Worm (Caenorhabditis elegans) whole organism, L1 larva: ENCODE measurements around the gene fbxa-215.

ENCODE experiments used
- C34B4.2 ChIP-seq: sonication (generic microtip); optimal IDR thresholded peaks from 2 replicates; lab custom pipeline; 2017; ENCODE audit warnings: mild to moderate bottlenecking, missing genetic modification characterization, missing compliant biosample characterization
- ceh-8 ChIP-seq: fragments of 200-800 bp; sonication (Bioruptor generic); optimal IDR thresholded peaks from 2 replicates; lab custom pipeline; 2018; ENCODE audit warnings: mild to moderate bottlenecking, missing genetic modification characterization, moderate library complexity, missing compliant biosample characterization
- ceh-88 ChIP-seq: fragments of 200-800 bp; sonication (Bioruptor generic); IDR thresholded peaks from 2 replicates; pipeline ENCODE4 v1.3.6; 2022; ENCODE audit warnings: missing genetic modification characterization, missing compliant biosample characterization
- ceh-90 ChIP-seq: sonication (generic microtip); optimal IDR thresholded peaks from 2 replicates; lab custom pipeline; 2016; ENCODE audit warnings: missing genetic modification characterization, missing compliant biosample characterization
- dpl-1 ChIP-seq, 3 experiments: fragments of 150-350 bp in 2 of 3; sonication (generic microtip) in 1 of 3; optimal IDR thresholded peaks; 2 replicates each; lab custom pipeline; 2014 to 2017; ENCODE audit warnings: missing biosample characterization in 3 of 3, missing genetic modification characterization in 3 of 3, missing genetic modification reagents in 3 of 3
- efl-3 ChIP-seq: fragments of 200-800 bp; sonication (Bioruptor generic); optimal IDR thresholded peaks from 2 replicates; lab custom pipeline; 2018; ENCODE audit warnings: mild to moderate bottlenecking, missing genetic modification characterization, missing compliant biosample characterization
- elt-2 ChIP-seq: sonication (generic microtip); optimal IDR thresholded peaks from 2 replicates; lab custom pipeline; 2016; ENCODE audit warnings: missing genetic modification characterization, mild to moderate bottlenecking, inconsistent platforms, missing compliant biosample characterization, missing genetic modification reagents
- ets-5 ChIP-seq: fragments of 200-800 bp; sonication (Bioruptor generic); IDR thresholded peaks from 2 replicates; pipeline ENCODE4 v1.3.6; 2022; ENCODE audit warnings: missing genetic modification characterization, missing compliant biosample characterization
- grh-1 ChIP-seq: fragments of 200-800 bp; sonication (Bioruptor generic); IDR thresholded peaks from 2 replicates; pipeline ENCODE4 v1.3.6; 2022; ENCODE audit warnings: missing genetic modification reagents, missing genetic modification characterization, missing compliant biosample characterization
- hpl-2 ChIP-seq: fragments of 150-350 bp; optimal IDR thresholded peaks from 2 replicates; lab custom pipeline; 2014; ENCODE audit warnings: missing biosample characterization, missing genetic modification reagents, missing genetic modification characterization
- lin-15B ChIP-seq: fragments of 150-350 bp; sonication (generic microtip); optimal IDR thresholded peaks from 3 replicates; lab custom pipeline; 2014; ENCODE audit warnings: missing biosample characterization, missing genetic modification characterization
- lin-35 ChIP-seq, 2 experiments: fragments of 150-350 bp; optimal IDR thresholded peaks; 2 replicates each; lab custom pipeline; 2014; ENCODE audit warnings: missing biosample characterization in 2 of 2, missing genetic modification characterization in 2 of 2, missing genetic modification reagents in 2 of 2
- mab-9 ChIP-seq: fragments of 200-800 bp; sonication (Bioruptor generic); IDR thresholded peaks from 2 replicates; pipeline ENCODE4 v1.3.6; 2022; ENCODE audit warnings: missing genetic modification reagents, missing genetic modification characterization, missing compliant biosample characterization
- mef-2 ChIP-seq: fragments of 150-350 bp; optimal IDR thresholded peaks from 2 replicates; lab custom pipeline; 2014; ENCODE audit warnings: missing biosample characterization, missing genetic modification characterization
- nhr-11 ChIP-seq: fragments of 150-350 bp; optimal IDR thresholded peaks from 2 replicates; lab custom pipeline; 2014; ENCODE audit warnings: missing biosample characterization, missing genetic modification characterization
- nhr-19 ChIP-seq: fragments of 200-800 bp; sonication (Bioruptor generic); conservative IDR thresholded peaks from 2 replicates; pipeline ENCODE4 v1.3.6; 2022; ENCODE audit warnings: missing genetic modification characterization, missing compliant biosample characterization
- nhr-20 ChIP-seq: sonication (generic microtip); optimal IDR thresholded peaks from 2 replicates; lab custom pipeline; 2016; ENCODE audit warnings: mild to moderate bottlenecking, missing genetic modification characterization, missing compliant biosample characterization
- nhr-237 ChIP-seq: fragments of 150-350 bp; optimal IDR thresholded peaks from 2 replicates; lab custom pipeline; 2014; ENCODE audit warnings: missing biosample characterization, missing genetic modification characterization
- nhr-28 ChIP-seq: fragments of 150-350 bp; optimal IDR thresholded peaks from 2 replicates; lab custom pipeline; 2014; ENCODE audit warnings: missing biosample characterization, missing genetic modification characterization
- nhr-71 ChIP-seq: sonication (generic microtip); optimal IDR thresholded peaks from 2 replicates; lab custom pipeline; 2016; ENCODE audit warnings: mild to moderate bottlenecking, missing genetic modification characterization, moderate library complexity, missing compliant biosample characterization
- nhr-76 ChIP-seq: sonication (generic microtip); optimal IDR thresholded peaks from 2 replicates; lab custom pipeline; 2017; ENCODE audit warnings: missing biosample characterization, missing genetic modification characterization
- nhr-77 ChIP-seq: fragments of 150-350 bp; optimal IDR thresholded peaks from 2 replicates; lab custom pipeline; 2014; ENCODE audit warnings: missing biosample characterization, missing genetic modification characterization
- nhr-84 ChIP-seq: sonication (generic microtip); optimal IDR thresholded peaks from 2 replicates; lab custom pipeline; 2017; ENCODE audit warnings: missing biosample characterization, missing genetic modification characterization
- nhr-85 ChIP-seq: sonication (generic microtip); peaks from one replicate; lab custom pipeline; 2016; ENCODE audit warnings: missing genetic modification characterization, inconsistent platforms, missing compliant biosample characterization
- nhr-90 ChIP-seq: sonication (generic microtip); optimal IDR thresholded peaks from 2 replicates; lab custom pipeline; 2016; ENCODE audit warnings: mild to moderate bottlenecking, missing genetic modification characterization, missing compliant biosample characterization; ENCODE audit not compliant: poor library complexity
- pag-3 ChIP-seq: sonication (generic microtip); optimal IDR thresholded peaks from 2 replicates; lab custom pipeline; 2017; ENCODE audit warnings: missing genetic modification characterization, mild to moderate bottlenecking, missing compliant biosample characterization, antibody characterized with exemption, borderline replicate concordance; ENCODE audit not compliant: insufficient read depth
- pax-3 ChIP-seq: fragments of 200-800 bp; sonication (Bioruptor generic); optimal IDR thresholded peaks from 2 replicates; lab custom pipeline; 2018; ENCODE audit warnings: mild to moderate bottlenecking, missing genetic modification characterization, moderate library complexity, missing compliant biosample characterization
- pqm-1 ChIP-seq: sonication (generic microtip); optimal IDR thresholded peaks from 3 replicates; lab custom pipeline; 2017; ENCODE audit warnings: missing biosample characterization, missing genetic modification characterization
- skn-1 ChIP-seq: fragments of 150-350 bp; optimal IDR thresholded peaks from 2 replicates; lab custom pipeline; 2014; ENCODE audit warnings: missing biosample characterization, missing genetic modification characterization
- sox-4 ChIP-seq: sonication (generic microtip); optimal IDR thresholded peaks from 2 replicates; lab custom pipeline; 2016; ENCODE audit warnings: missing genetic modification characterization, missing compliant biosample characterization
- sup-37 ChIP-seq: fragments of 200-800 bp; sonication (Bioruptor generic); optimal IDR thresholded peaks from 2 replicates; lab custom pipeline; 2018; ENCODE audit warnings: mild to moderate bottlenecking, missing genetic modification characterization, missing compliant biosample characterization
- swsn-7 ChIP-seq: sonication (generic microtip); optimal IDR thresholded peaks from 2 replicates; lab custom pipeline; 2016; ENCODE audit warnings: missing genetic modification characterization, missing compliant biosample characterization
- tlp-1 ChIP-seq: fragments of 150-350 bp; optimal IDR thresholded peaks from 2 replicates; lab custom pipeline; 2014; ENCODE audit warnings: missing biosample characterization, missing genetic modification characterization
- unc-86 ChIP-seq: sonication (generic microtip); optimal IDR thresholded peaks from 2 replicates; lab custom pipeline; 2016; ENCODE audit warnings: missing genetic modification characterization, missing compliant biosample characterization
- xbp-1 ChIP-seq: sonication (generic microtip); optimal IDR thresholded peaks from 2 replicates; lab custom pipeline; 2016; ENCODE audit warnings: missing genetic modification characterization, missing compliant biosample characterization
- zip-4 ChIP-seq: fragments of 200-800 bp; sonication (Bioruptor generic); optimal IDR thresholded peaks from 2 replicates; lab custom pipeline; 2018; ENCODE audit warnings: mild to moderate bottlenecking, missing genetic modification characterization, moderate library complexity, missing compliant biosample characterization
- ztf-11 ChIP-seq, 2 experiments: sonication (generic microtip); optimal IDR thresholded peaks; 2 replicates each; lab custom pipeline; 2016 to 2017; ENCODE audit warnings: missing genetic modification characterization in 2 of 2, missing biosample characterization in 1 of 2, missing compliant biosample characterization in 1 of 2

Gene fbxa-215

ce11 chrIV:13666849-13667430 lies at the start of gene fbxa-215:
Gene fbxa-215, minus strand, starts transcription at chrIV:13666909.
- no peak for TF ChIP-seq nhr-77
- TF ChIP-seq mef-2 (tag; lab: Kevin White, UChicago): no peak
- no peak for TF ChIP-seq nhr-237 (tag; lab: Kevin White, UChicago)
- TF ChIP-seq tlp-1 (tag; lab: Kevin White, UChicago): no peak
- no peak for TF ChIP-seq hpl-2 (GFP tag; lab: Kevin White, UChicago)
- no peak for TF ChIP-seq nhr-28 (tag; lab: Kevin White, UChicago)

- no peak for TF ChIP-seq nhr-84 (tag; lab: Kevin White, UChicago)
- no peak for TF ChIP-seq mab-9 (GFP tag; lab: Robert Waterston, UW)
- no peak for TF ChIP-seq nhr-19 (GFP tag; lab: Robert Waterston, UW)
- TF ChIP-seq unc-86: no peak
- TF ChIP-seq pag-3 (tag; lab: Kevin White, UChicago): no peak
- TF ChIP-seq skn-1 (tag; lab: Kevin White, UChicago): no peak
- no peak for TF ChIP-seq ceh-8 (GFP tag; lab: Kevin White, UChicago)
Measured at ce11 chrIV:13716279-13716678, 49.6 kb upstream of the fbxa-215 start, which contains the start of gene C47A4.1. Gene C47A4.1, minus strand, starts transcription at chrIV:13716379.

- TF ChIP-seq nhr-76 (tag; lab: Kevin White, UChicago): no peak
- TF ChIP-seq sox-4 (tag; lab: Kevin White, UChicago): no peak
- TF ChIP-seq ets-5 (GFP tag; lab: Robert Waterston, UW): no peak
- TF ChIP-seq nhr-84 (tag; lab: Kevin White, UChicago): no peak
- no peak for TF ChIP-seq nhr-90
- TF ChIP-seq nhr-28 (tag; lab: Kevin White, UChicago): no peak
- TF ChIP-seq swsn-7 (tag; lab: Kevin White, UChicago): no peak
- TF ChIP-seq nhr-11 (tag; lab: Kevin White, UChicago): no peak
- TF ChIP-seq xbp-1 (tag; lab: Kevin White, UChicago): no peak
- no peak for TF ChIP-seq zip-4 (GFP tag; lab: Kevin White, UChicago)
- no peak for TF ChIP-seq ztf-11 (tag; optimal IDR thresholded peaks at IDR 0.05; lab: Kevin White, UChicago)
- TF ChIP-seq pax-3 (tag; lab: Kevin White, UChicago): no peak
- TF ChIP-seq C34B4.2 (tag; lab: Kevin White, UChicago): no peak
- no peak for TF ChIP-seq tlp-1 (tag; lab: Kevin White, UChicago)
- TF ChIP-seq grh-1 (GFP tag; lab: Robert Waterston, UW): no peak
- TF ChIP-seq efl-3 (GFP tag; lab: Kevin White, UChicago): no peak
- TF ChIP-seq nhr-71 (tag; lab: Kevin White, UChicago): no peak
- TF ChIP-seq, all 84 proteins: peak for 0
Measured at ce11 chrIV:13710367-13710766, 43.7 kb upstream of the fbxa-215 start.

DNA sequence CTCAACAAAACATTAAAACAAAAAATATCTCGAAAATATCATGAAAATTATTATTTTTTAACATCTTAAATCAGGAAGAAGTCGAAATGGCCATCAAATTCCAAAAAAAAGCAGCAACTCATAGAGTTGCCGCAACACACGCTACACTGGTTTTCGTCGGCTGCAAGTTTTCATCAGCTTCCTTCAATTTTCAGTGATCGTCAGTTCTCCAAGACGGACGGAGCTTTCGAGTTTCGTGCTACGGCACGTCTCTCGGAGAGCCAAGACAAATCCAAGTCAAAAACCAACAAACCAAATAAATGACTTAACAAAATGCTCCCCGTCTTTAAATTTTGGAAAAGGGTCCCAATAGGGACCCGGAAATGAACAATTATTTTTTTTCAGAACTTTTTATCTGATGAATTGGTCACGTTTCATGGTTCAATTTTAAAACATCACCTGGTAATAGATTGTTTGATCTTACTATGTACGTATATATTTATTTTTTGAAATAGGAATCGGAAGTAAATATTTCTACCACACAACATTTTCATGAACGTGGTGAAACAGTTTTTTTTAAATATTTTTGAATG lies 42.4 kb upstream of the fbxa-215 start:
- TF ChIP-seq ceh-8 (GFP tag; lab: Kevin White, UChicago): no peak
- TF ChIP-seq pax-3 (tag; lab: Kevin White, UChicago): no peak
- no peak for TF ChIP-seq sup-37 (GFP tag; lab: Kevin White, UChicago)
- no peak for TF ChIP-seq ceh-90
- TF ChIP-seq lin-15B (tag; lab: Kevin White, UChicago): no peak

DNA sequence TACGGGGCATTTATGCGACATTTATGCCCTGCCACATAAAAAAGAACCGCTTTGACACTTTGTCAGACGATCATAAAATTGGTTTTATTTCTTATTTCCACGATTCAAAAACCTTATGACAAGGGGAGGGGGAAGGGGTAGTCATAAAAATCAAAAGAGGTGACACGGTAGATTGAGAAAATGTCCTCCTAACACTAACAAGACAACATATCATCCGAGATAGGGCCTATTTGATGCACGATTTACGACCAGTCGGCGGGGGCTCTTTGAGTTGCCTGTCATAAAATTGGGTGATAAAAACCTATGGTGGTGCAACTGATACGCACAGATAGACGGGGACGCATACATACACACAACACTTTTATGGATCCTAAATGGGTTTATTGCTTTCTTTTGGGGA lies 41.2 kb upstream of the fbxa-215 start:
- TF ChIP-seq dpl-1 (GFP tag; optimal IDR thresholded peaks at IDR 0.05; lab: Kevin White, UChicago) (no peak), zip-4 (GFP tag; lab: Kevin White, UChicago) (no peak), elt-2 (peak; percentile 93), nhr-20 (peak; percentile 4), nhr-85 (peak; percentile 6), pqm-1 (tag; lab: Kevin White, UChicago) (peak; percentile 11), nhr-11 (tag; lab: Kevin White, UChicago) (no peak), ceh-8 (GFP tag; lab: Kevin White, UChicago) (no peak), nhr-90 (peak; percentile 42), nhr-28 (tag; lab: Kevin White, UChicago) (no peak), pax-3 (tag; lab: Kevin White, UChicago) (peak; percentile 62), ceh-88 (GFP tag; lab: Robert Waterston, UW) (no peak), lin-35 (GFP tag; optimal IDR thresholded peaks at IDR 0.05; lab: Kevin White, UChicago) (peak in 1 of 2 experiments; percentile 26)
